Worm (Caenorhabditis elegans) whole organism, late embryonic: ENCODE data around the gene C17C3.6.

Experiments used
- ama-1 ChIP-seq: fragments of 150-350 bp; optimal IDR thresholded peaks from 2 replicates; lab custom pipeline; 2014
- ceh-19 ChIP-seq: fragments of 200-800 bp; sonication (Bioruptor generic); optimal IDR thresholded peaks from 2 replicates; lab custom pipeline; 2018; ENCODE audit warnings: mild to moderate bottlenecking, missing genetic modification characterization, missing compliant biosample characterization
- ceh-30 ChIP-seq: fragments of 150-350 bp; optimal IDR thresholded peaks from 2 replicates; lab custom pipeline; 2014; ENCODE audit warnings: missing biosample characterization, missing genetic modification characterization
- ceh-45 ChIP-seq: fragments of 200-800 bp; sonication (Bioruptor generic); IDR thresholded peaks from 2 replicates; pipeline ENCODE4 v1.3.6; 2022; ENCODE audit warnings: missing genetic modification reagents, missing genetic modification characterization, missing compliant biosample characterization
- hlh-30 ChIP-seq: sonication (generic microtip); optimal IDR thresholded peaks from 2 replicates; lab custom pipeline; 2017; ENCODE audit warnings: antibody characterized with exemption, missing genetic modification characterization, missing compliant biosample characterization; ENCODE audit not compliant: insufficient read depth
- hlh-8 ChIP-seq: sonication (generic microtip); optimal IDR thresholded peaks from 2 replicates; lab custom pipeline; 2016; ENCODE audit warnings: missing genotype, missing genetic modification characterization, missing compliant biosample characterization
- lin-11 ChIP-seq: fragments of 200-800 bp; sonication (Bioruptor generic); optimal IDR thresholded peaks from 2 replicates; lab custom pipeline; 2018; ENCODE audit warnings: mild to moderate bottlenecking, missing genetic modification characterization, missing compliant biosample characterization
- nhr-11 ChIP-seq: fragments of 150-350 bp; optimal IDR thresholded peaks from 2 replicates; lab custom pipeline; 2014; ENCODE audit warnings: missing biosample characterization, missing genetic modification characterization
- pat-9 ChIP-seq: fragments of 200-800 bp; sonication (Bioruptor generic); optimal IDR thresholded peaks from 2 replicates; lab custom pipeline; 2018; ENCODE audit warnings: mild to moderate bottlenecking, missing genetic modification characterization, moderate library complexity, missing compliant biosample characterization
- pqm-1 ChIP-seq: sonication (generic microtip); optimal IDR thresholded peaks from 2 replicates; lab custom pipeline; 2016; ENCODE audit warnings: missing genetic modification characterization, missing compliant biosample characterization
- zip-5 ChIP-seq: sonication (generic microtip); optimal IDR thresholded peaks from 2 replicates; lab custom pipeline; 2016; ENCODE audit warnings: missing genetic modification characterization, missing compliant biosample characterization

- TF ChIP-seq hlh-8 (tag; lab: Kevin White, UChicago) (no peak), ceh-19 (GFP tag; lab: Kevin White, UChicago) (no peak), pat-9 (tag; lab: Kevin White, UChicago) (no peak), nhr-11 (tag; lab: Kevin White, UChicago) (no peak), hlh-30 (tag; lab: Kevin White, UChicago) (no peak), zip-5 (tag; lab: Kevin White, UChicago) (no peak), ama-1 (lab: Kevin White, UChicago) (no peak), lin-11 (no peak), ceh-30 (tag; lab: Kevin White, UChicago) (no peak), ceh-45 (GFP tag; lab: Robert Waterston, UW) (no peak), pqm-1 (tag; lab: Kevin White, UChicago) (no peak)
Measured at ce11 chrII:5554317-5554716, 4.5 kb downstream of the C17C3.6 start, which contains the start of gene ins-12.
